Worm (Caenorhabditis elegans) whole organism, early embryonic: ENCODE measurements around the gene C16C8.19.

ENCODE experiments used
- B0310.2 ChIP-seq: sonication (generic microtip); optimal IDR thresholded peaks from 2 replicates; lab custom pipeline; 2016; ENCODE audit warnings: mild to moderate bottlenecking, missing genetic modification characterization, missing compliant biosample characterization
- F13C5.2 ChIP-seq: sonication (generic microtip); optimal IDR thresholded peaks from 2 replicates; lab custom pipeline; 2017; ENCODE audit warnings: mild to moderate bottlenecking, missing genetic modification characterization, inconsistent platforms, missing compliant biosample characterization
- aly-1 ChIP-seq: sonication (generic microtip); optimal IDR thresholded peaks from 2 replicates; lab custom pipeline; 2016; ENCODE audit warnings: missing genetic modification characterization, missing compliant biosample characterization
- ama-1 ChIP-seq: fragments of 150-350 bp; optimal IDR thresholded peaks from 2 replicates; lab custom pipeline; 2014
- flt-1 ChIP-seq: fragments of 200-800 bp; sonication (Bioruptor generic); IDR thresholded peaks from 2 replicates; pipeline ENCODE4 v1.3.6; 2022; ENCODE audit warnings: missing genetic modification characterization, missing compliant biosample characterization
- hmbx-1 ChIP-seq: sonication (generic microtip); optimal IDR thresholded peaks from 2 replicates; lab custom pipeline; 2016; ENCODE audit warnings: mild to moderate bottlenecking, missing genetic modification characterization, missing compliant biosample characterization
- scrt-1 ChIP-seq: fragments of 200-800 bp; sonication (Bioruptor generic); IDR thresholded peaks from 2 replicates; pipeline ENCODE4 v1.3.6; 2022; ENCODE audit warnings: missing genetic modification characterization, missing compliant biosample characterization
- sea-1 ChIP-seq: fragments of 200-800 bp; sonication (Bioruptor generic); conservative IDR thresholded peaks from 2 replicates; pipeline ENCODE4 v1.3.6; 2022; ENCODE audit warnings: missing genetic modification characterization, missing compliant biosample characterization
- tbx-37 ChIP-seq: fragments of 200-800 bp; sonication (Bioruptor generic); conservative IDR thresholded peaks from 2 replicates; pipeline ENCODE4 v1.3.6; 2022; ENCODE audit warnings: missing genetic modification reagents, missing genetic modification characterization, missing compliant biosample characterization
- tra-4 ChIP-seq: sonication (generic microtip); optimal IDR thresholded peaks from 2 replicates; lab custom pipeline; 2017; ENCODE audit warnings: missing genetic modification characterization, missing compliant biosample characterization

DNA sequence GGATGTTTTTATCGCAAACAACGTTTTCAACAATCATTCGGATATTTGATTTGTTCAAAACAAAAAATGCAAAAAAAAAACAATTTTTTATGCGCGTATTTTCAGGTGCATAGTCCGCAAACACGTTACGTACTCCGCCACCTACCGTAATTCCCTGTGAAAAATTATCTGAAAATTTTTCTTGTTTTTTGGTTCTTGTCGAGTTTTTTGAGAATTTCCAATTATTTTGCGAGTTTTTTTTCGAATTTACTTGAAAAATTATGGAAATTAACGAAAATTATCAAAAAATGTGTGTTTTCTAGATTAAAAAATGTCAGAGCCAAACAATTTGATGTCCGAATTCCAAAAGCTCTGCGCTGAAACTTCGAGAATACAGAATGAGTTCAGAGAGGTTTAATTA is 5.9 kb upstream of the C16C8.19 start, which contains the start of gene C16C8.12:
- TF ChIP-seq aly-1 (tag; lab: Kevin White, UChicago) (no peak), flt-1 (GFP tag; lab: Robert Waterston, UW) (no peak), hmbx-1 (no peak), tbx-37 (GFP tag; lab: Robert Waterston, UW) (no peak), sea-1 (no peak), scrt-1 (GFP tag; lab: Robert Waterston, UW) (no peak), tra-4 (no peak), B0310.2 (no peak), F13C5.2 (no peak), ama-1 (lab: Kevin White, UChicago) (no peak)
